Worm (Caenorhabditis elegans) whole organism, young adult: Measurements from ENCODE around the gene math-26.
"Not testable (repeated sequence)": the region's sequence is repeated elsewhere in the genome, so short reads cannot be mapped to it uniquely, and the experiment has no call there.

Experiments
- ceh-100 ChIP-seq: fragments of 200-800 bp; sonication (Bioruptor generic); IDR thresholded peaks from 2 replicates; pipeline ENCODE4 v1.3.6; 2022; ENCODE audit warnings: missing genetic modification reagents, missing genetic modification characterization, missing compliant biosample characterization
- ceh-40 ChIP-seq: fragments of 200-800 bp; sonication (Bioruptor generic); IDR thresholded peaks from 2 replicates; pipeline ENCODE4 v1.3.6; 2022; ENCODE audit warnings: missing genetic modification characterization, missing compliant biosample characterization
- egrh-3 ChIP-seq: fragments of 200-800 bp; sonication (Bioruptor generic); IDR thresholded peaks from 2 replicates; pipeline ENCODE4 v1.3.6; 2022; ENCODE audit warnings: missing genetic modification reagents, missing genetic modification characterization, missing compliant biosample characterization
- let-607 ChIP-seq, 2 experiments: fragments of 200-800 bp in 1 of 2; sonication (Bioruptor generic) in 1 of 2; sonication (generic microtip) in 1 of 2; optimal IDR thresholded peaks; 2 replicates each; lab custom pipeline; 2016 to 2018; ENCODE audit warnings: mild to moderate bottlenecking in 2 of 2, missing compliant biosample characterization in 2 of 2, missing genetic modification characterization in 2 of 2, moderate library complexity in 2 of 2, missing genotype in 1 of 2
- lin-35 ChIP-seq, 3 experiments: fragments of 150-350 bp in 2 of 3; sonication (generic microtip) in 1 of 3; optimal IDR thresholded peaks; 2 replicates each; lab custom pipeline; 2014 to 2018; ENCODE audit warnings: missing biosample characterization in 3 of 3, missing genetic modification characterization in 3 of 3, missing genetic modification reagents in 3 of 3
- nhr-179 ChIP-seq: sonication (generic microtip); optimal IDR thresholded peaks from 2 replicates; lab custom pipeline; 2016; ENCODE audit warnings: mild to moderate bottlenecking, missing genetic modification characterization, missing compliant biosample characterization
- nhr-80 ChIP-seq: sonication (generic microtip); optimal IDR thresholded peaks from 2 replicates; lab custom pipeline; 2016; ENCODE audit warnings: missing genetic modification characterization, missing compliant biosample characterization
- snpc-3.4 ChIP-seq: sonication (generic microtip); optimal IDR thresholded peaks from 2 replicates; lab custom pipeline; 2017; ENCODE audit warnings: missing genetic modification characterization, mild to moderate bottlenecking, missing compliant biosample characterization, antibody characterized with exemption, moderate library complexity, missing genotype, missing genetic modification reagents
- ztf-26 ChIP-seq: sonication (generic microtip); optimal IDR thresholded peaks from 2 replicates; lab custom pipeline; 2017; ENCODE audit warnings: missing genetic modification characterization, missing compliant biosample characterization
- ztf-28 ChIP-seq: fragments of 200-800 bp; sonication (Bioruptor generic); IDR thresholded peaks from 2 replicates; pipeline ENCODE4 v1.3.6; 2022; ENCODE audit warnings: missing genetic modification reagents, missing genetic modification characterization, missing compliant biosample characterization

math-26 gene

ce11 chrII:1820774-1821173, 49.3 kb downstream of the math-26 start, which contains the start of gene fbxa-3:
Gene fbxa-3 (minus strand): TSS chrII:1820874.
- TF ChIP-seq ceh-100 (GFP tag; lab: Robert Waterston, UW): no peak
- no peak for TF ChIP-seq let-607 (tag; optimal IDR thresholded peaks at IDR 0.05; lab: Kevin White, UChicago)
- no peak for TF ChIP-seq egrh-3 (GFP tag; lab: Robert Waterston, UW)
- TF ChIP-seq ztf-26 (tag; lab: Kevin White, UChicago): no peak
- TF ChIP-seq snpc-3.4 (tag; lab: Kevin White, UChicago): no peak
- no peak for TF ChIP-seq ztf-28
- no peak for TF ChIP-seq ceh-40 (GFP tag; lab: Robert Waterston, UW)

ce11 chrII:1823597-1823996, 52.1 kb downstream of the math-26 start:
- TF ChIP-seq nhr-80 (tag; lab: Kevin White, UChicago): peak; percentile 27

- TF ChIP-seq nhr-179 (tag; lab: Kevin White, UChicago); let-607 (tag; optimal IDR thresholded peaks at IDR 0.05; lab: Kevin White, UChicago); lin-35 (GFP tag; optimal IDR thresholded peaks at IDR 0.05; lab: Kevin White, UChicago): not testable (repeated sequence)
Measured at ce11 chrII:1824329-1824728, 52.9 kb downstream of the math-26 start, which contains the start of gene math-41. Gene math-41 (plus strand): TSS chrII:1824629.
